Worm (Caenorhabditis elegans) whole organism, L4 larva: ENCODE results near the gene jun-1.

ENCODE experiments used
- ceh-82 ChIP-seq: sonication (generic microtip); optimal IDR thresholded peaks from 2 replicates; lab custom pipeline; 2017; ENCODE audit warnings: missing biosample characterization, missing genetic modification characterization
- egl-27 ChIP-seq: sonication (generic microtip); optimal IDR thresholded peaks from 3 replicates; lab custom pipeline; 2017; ENCODE audit warnings: missing biosample characterization, missing genetic modification reagents, missing genetic modification characterization
- lin-39 ChIP-seq: fragments of 150-350 bp; optimal IDR thresholded peaks from 2 replicates; lab custom pipeline; 2014; ENCODE audit warnings: missing biosample characterization, missing genetic modification reagents, missing genetic modification characterization
- nhr-76 ChIP-seq: fragments of 150-350 bp; optimal IDR thresholded peaks from 2 replicates; lab custom pipeline; 2014; ENCODE audit warnings: missing biosample characterization, missing genetic modification characterization
- unc-62 ChIP-seq, 3 experiments: fragments of 150-350 bp in 1 of 3; sonication (generic microtip); optimal IDR thresholded peaks in 2 of 3; peaks in 1 of 3; 1 replicate in 1 of 3; 2 replicates in 2 of 3; lab custom pipeline; 2014 to 2017; ENCODE audit warnings: missing biosample characterization in 3 of 3, missing genetic modification characterization in 3 of 3, missing genetic modification reagents in 3 of 3, missing genotype in 1 of 3

DNA sequence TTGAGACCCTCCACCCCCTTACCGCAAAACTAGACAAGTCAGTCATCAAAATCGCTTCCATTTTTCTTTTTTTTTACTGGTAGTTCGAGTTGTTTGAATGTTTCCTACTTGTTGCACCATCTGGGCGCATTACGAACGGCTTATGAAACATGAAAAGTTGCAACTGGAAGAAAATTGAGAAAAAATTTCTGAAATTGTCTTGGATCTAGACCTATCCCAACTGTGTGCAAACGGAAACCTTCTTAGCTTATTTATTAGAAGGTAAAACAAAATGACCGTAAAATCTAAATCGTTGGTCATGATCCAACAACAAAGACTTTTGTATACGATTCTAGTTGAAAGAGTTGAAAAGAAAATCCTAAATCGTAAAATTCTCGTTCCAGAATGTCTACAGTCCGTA, 38.5 kb upstream of the jun-1 start:
- TF ChIP-seq lin-39 (tag; lab: Kevin White, UChicago), result no peak
- peak in 1 of 2 experiments; percentile 97 for TF ChIP-seq unc-62 (GFP tag; optimal IDR thresholded peaks at IDR 0.05 in 1 of 2; lab: Kevin White, UChicago)
- no peak for TF ChIP-seq unc-62 (tag; optimal IDR thresholded peaks at IDR 0.05; lab: Kevin White, UChicago)
- TF ChIP-seq egl-27, result no peak
- TF ChIP-seq ceh-82 (tag; lab: Kevin White, UChicago), result no peak
- no peak for TF ChIP-seq nhr-76 (tag; lab: Kevin White, UChicago)
